Worm (Caenorhabditis elegans) whole organism, late embryonic: ENCODE data around the gene math-8.

Experiments used
- ama-1 ChIP-seq: fragments of 150-350 bp; optimal IDR thresholded peaks from 2 replicates; lab custom pipeline; 2014
- elt-2 ChIP-seq: sonication (generic microtip); optimal IDR thresholded peaks from 2 replicates; lab custom pipeline; 2016; ENCODE audit warnings: missing genetic modification reagents, missing genetic modification characterization, missing compliant biosample characterization
- eyg-1 ChIP-seq: sonication (generic microtip); optimal IDR thresholded peaks from 2 replicates; lab custom pipeline; 2016; ENCODE audit warnings: missing genotype, missing genetic modification characterization, missing compliant biosample characterization
- fkh-10 ChIP-seq: fragments of 150-350 bp; optimal IDR thresholded peaks from 2 replicates; lab custom pipeline; 2014; ENCODE audit warnings: missing biosample characterization, missing genetic modification reagents, missing genetic modification characterization
- nhr-11 ChIP-seq: fragments of 150-350 bp; optimal IDR thresholded peaks from 2 replicates; lab custom pipeline; 2014; ENCODE audit warnings: missing biosample characterization, missing genetic modification characterization
- pat-9 ChIP-seq: fragments of 200-800 bp; sonication (Bioruptor generic); optimal IDR thresholded peaks from 2 replicates; lab custom pipeline; 2018; ENCODE audit warnings: mild to moderate bottlenecking, missing genetic modification characterization, moderate library complexity, missing compliant biosample characterization
- pqm-1 ChIP-seq: sonication (generic microtip); optimal IDR thresholded peaks from 2 replicates; lab custom pipeline; 2016; ENCODE audit warnings: missing genetic modification characterization, missing compliant biosample characterization
- ttx-3 ChIP-seq: sonication (generic microtip); optimal IDR thresholded peaks from 2 replicates; lab custom pipeline; 2016; ENCODE audit warnings: missing genetic modification reagents, missing genetic modification characterization, missing compliant biosample characterization

ce11 chrII:1917862-1918261 is 28.9 kb upstream of the math-8 start, which contains the start of gene bath-4:
- TF ChIP-seq ttx-3 (tag; lab: Kevin White, UChicago), result no peak
- TF ChIP-seq nhr-11 (tag; lab: Kevin White, UChicago), result no peak
- no peak for TF ChIP-seq elt-2 (tag; lab: Kevin White, UChicago)
- TF ChIP-seq eyg-1 (tag; lab: Kevin White, UChicago), result no peak
- TF ChIP-seq ama-1 (lab: Kevin White, UChicago), result no peak
- TF ChIP-seq pqm-1 (tag; lab: Kevin White, UChicago), result no peak
- TF ChIP-seq pat-9 (tag; lab: Kevin White, UChicago), result no peak
- TF ChIP-seq fkh-10, result no peak
